Fruit fly (Drosophila melanogaster) S2 (cell line): Measurements from ENCODE around the gene Sclp.

Experiments
- CG8478 ChIP-seq: fragments of >200 bp; optimal IDR thresholded peaks from 2 replicates; lab custom pipeline; 2018
- CTCF ChIP-seq, 2 experiments: fragments of >200 bp; optimal IDR thresholded peaks; 2 replicates each; lab custom pipeline; 2018

The Sclp gene

dm6 chrX:11924562-11924961 lies at the start of gene Sclp:
Sclp (minus strand) TSS chrX:11924662.
- TF ChIP-seq CG8478 (lab: Kevin White, UChicago): no peak
- TF ChIP-seq CTCF (optimal IDR thresholded peaks at IDR 0.05; lab: Kevin White, UChicago): no peak

dm6 chrX:11930726-11931125 lies 6.3 kb upstream of the Sclp start, which contains the start of gene Pdzd8:
Pdzd8 (minus strand) TSS chrX:11930850.
- no peak for TF ChIP-seq CTCF (optimal IDR thresholded peaks at IDR 0.05; lab: Kevin White, UChicago)
- no peak for TF ChIP-seq CG8478 (lab: Kevin White, UChicago)

dm6 chrX:11925213-11925612 lies 751 bp upstream of the Sclp start:
- TF ChIP-seq CTCF (optimal IDR thresholded peaks at IDR 0.05; lab: Kevin White, UChicago) (no peak), CG8478 (lab: Kevin White, UChicago) (no peak)

dm6 chrX:11923698-11924097 lies 764 bp downstream of the Sclp start:
- no peak for TF ChIP-seq CTCF (optimal IDR thresholded peaks at IDR 0.05; lab: Kevin White, UChicago)
- TF ChIP-seq CG8478 (lab: Kevin White, UChicago): no peak

DNA sequence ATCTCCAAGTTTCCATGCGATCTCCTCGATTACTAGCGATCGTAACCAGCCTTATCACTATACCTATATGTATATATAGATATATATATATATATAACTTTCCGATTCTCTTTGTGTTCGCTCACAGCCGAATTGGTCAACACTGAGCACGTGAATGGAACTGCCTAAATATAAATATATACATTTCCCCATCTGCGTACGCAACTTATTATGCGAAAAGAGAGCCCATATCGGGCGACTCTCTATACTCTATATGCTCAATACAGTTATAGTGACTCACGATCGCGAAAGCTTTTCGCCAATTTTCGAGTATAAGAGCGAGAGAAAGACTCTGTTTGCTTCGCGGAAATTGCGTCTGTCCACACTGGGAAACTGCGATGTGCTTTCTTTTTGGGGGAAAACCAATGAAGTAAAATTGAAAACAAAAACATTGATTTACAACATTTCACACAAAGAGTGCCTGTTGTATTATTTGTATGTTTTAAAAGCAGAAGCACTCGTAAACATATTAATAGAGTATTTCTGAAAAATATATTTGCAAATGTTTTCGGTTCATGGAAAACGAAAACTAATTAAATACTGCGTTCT lies 1.7 kb downstream of the Sclp start:
- no peak for TF ChIP-seq CTCF (optimal IDR thresholded peaks at IDR 0.05; lab: Kevin White, UChicago)
- TF ChIP-seq CG8478 (lab: Kevin White, UChicago): no peak

DNA sequence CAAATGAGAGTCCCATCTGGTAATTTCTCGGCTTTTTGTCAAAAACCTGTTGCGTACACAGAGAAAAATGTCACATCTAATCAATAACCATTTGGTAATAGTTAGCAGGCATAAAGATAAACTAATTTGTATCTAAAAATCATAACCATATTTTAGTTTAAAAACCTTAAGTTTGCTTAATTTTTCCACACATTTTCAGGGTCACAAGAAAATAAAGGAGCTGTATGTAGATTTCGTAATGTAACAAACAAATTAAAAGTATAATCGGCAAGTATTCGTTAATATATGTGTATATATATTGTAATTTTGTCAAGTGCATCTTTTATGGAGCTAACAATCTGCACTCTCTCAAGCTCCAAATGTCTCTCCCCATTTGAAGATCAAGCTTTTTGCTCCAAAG lies 3.5 kb downstream of the Sclp start:
- TF ChIP-seq CTCF (optimal IDR thresholded peaks at IDR 0.05; lab: Kevin White, UChicago) (no peak), CG8478 (lab: Kevin White, UChicago) (no peak)

dm6 chrX:11917056-11917633 lies 7.3 kb downstream of the Sclp start, which contains the start of gene pot:
pot (minus strand) TSS chrX:11917260.
- no peak for TF ChIP-seq CTCF (optimal IDR thresholded peaks at IDR 0.05; lab: Kevin White, UChicago)
- TF ChIP-seq CG8478 (lab: Kevin White, UChicago): no peak

DNA sequence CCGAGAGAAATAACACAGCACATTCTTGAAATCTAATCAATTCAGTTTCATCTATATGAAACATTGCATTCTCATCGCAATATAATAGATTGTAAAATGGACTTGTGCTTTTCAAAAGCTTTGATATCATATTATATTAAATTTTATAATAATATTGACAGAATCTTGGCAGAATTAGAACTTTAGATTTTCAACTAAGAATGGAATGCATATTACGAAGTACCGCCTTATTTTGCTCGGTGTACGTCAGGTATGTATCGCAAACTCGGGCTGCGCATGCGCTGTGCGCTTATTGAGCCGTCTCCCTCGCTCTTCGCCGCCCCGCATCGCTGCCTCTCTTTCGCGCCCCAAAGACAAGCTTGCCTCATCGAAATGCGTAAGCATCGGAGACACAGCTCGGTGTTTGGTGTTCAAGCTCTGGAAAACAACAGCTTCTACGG lies 9.3 kb downstream of the Sclp start:
- no peak for TF ChIP-seq CTCF (optimal IDR thresholded peaks at IDR 0.05; lab: Kevin White, UChicago)

DNA sequence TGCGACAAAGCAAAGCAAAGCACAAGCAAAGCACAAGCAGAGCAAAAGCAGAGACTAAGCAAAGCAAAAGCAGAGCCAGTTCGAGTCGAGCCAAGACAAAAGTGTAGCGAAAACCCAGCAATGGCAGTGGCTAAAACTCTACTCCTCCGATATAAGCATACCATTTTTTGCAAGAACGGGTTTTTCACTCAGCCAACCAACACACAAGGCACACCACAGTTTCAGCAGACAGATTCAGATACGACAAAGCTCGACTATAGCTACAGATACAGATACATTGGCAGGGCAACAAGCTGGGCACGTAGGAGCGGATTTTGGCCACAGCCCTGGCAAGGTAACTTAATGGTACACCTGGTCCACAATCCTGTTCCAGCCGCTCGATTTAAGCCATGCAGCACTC lies 10.9 kb downstream of the Sclp start:
- no peak for TF ChIP-seq CTCF (optimal IDR thresholded peaks at IDR 0.05; lab: Kevin White, UChicago)
- TF ChIP-seq CG8478 (lab: Kevin White, UChicago): no peak

DNA sequence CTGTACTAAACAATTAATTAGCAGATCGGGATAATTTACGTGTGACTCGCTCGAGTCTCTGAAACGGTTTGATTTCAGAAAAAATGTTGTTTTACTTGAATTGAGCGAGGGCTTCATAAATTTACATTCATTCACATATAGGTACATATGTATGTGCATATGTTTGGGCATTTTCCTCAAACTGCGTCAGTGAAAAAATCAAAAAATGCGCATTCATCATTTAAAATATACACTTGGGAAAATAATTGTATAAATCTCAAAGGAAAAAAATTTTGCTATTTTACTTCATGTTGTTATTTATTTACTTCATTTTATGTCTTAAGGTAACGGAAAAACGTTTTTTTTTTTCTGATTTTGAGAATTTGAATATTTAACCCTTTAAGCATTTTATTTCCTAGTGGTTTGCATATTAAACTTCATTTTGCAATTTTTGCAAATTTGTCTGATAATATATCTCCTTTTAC lies 17.6 kb downstream of the Sclp start, which contains the start of gene CG43156:
TSS of gene CG43156 (minus strand) at position 51 of the 464 bp plus-strand sequence.
- TF ChIP-seq CTCF (optimal IDR thresholded peaks at IDR 0.05; lab: Kevin White, UChicago): no peak
- TF ChIP-seq CG8478 (lab: Kevin White, UChicago): no peak

- TF ChIP-seq CTCF (optimal IDR thresholded peaks at IDR 0.05; lab: Kevin White, UChicago) (no peak), CG8478 (lab: Kevin White, UChicago) (no peak)
These were observed 19.3 kb downstream of the Sclp start, which contains the start of gene Upf1 for dm6 chrX:11905144-11905543. Upf1 (minus strand) TSS chrX:11905371.

dm6 chrX:11895141-11895540 lies 29.3 kb downstream of the Sclp start:
- TF ChIP-seq CTCF (optimal IDR thresholded peaks at IDR 0.05; lab: Kevin White, UChicago) (no peak), CG8478 (lab: Kevin White, UChicago) (no peak)

- TF ChIP-seq CTCF (optimal IDR thresholded peaks at IDR 0.05; lab: Kevin White, UChicago) (no peak), CG8478 (lab: Kevin White, UChicago) (no peak)
These were observed 30.3 kb downstream of the Sclp start for dm6 chrX:11894198-11894597.

DNA sequence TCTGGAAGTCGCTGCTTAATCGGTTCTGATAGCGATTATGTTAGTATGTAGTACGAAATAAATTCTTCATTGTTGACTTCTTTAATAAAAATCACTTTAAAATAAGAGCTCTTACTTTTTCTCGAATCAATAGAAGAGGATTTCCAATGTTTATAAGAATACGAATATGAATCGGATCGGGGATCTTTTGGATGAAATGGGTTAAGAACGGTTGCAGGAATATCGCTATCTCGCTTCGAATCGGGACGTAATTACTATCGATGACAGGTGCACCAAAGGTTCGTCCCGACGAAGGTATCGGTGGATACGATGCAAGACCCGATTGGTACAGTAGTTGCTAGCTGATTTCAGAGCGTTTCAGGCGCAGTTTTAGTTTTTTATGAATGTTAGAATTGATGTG lies 30.8 kb downstream of the Sclp start, which contains the start of gene wisp:
TSS of gene wisp (plus strand) at position 301 of the 400 bp plus-strand sequence.
- TF ChIP-seq CG8478 (lab: Kevin White, UChicago): no peak
- TF ChIP-seq CTCF (optimal IDR thresholded peaks at IDR 0.05; lab: Kevin White, UChicago): no peak

dm6 chrX:11891682-11892179 lies 32.7 kb downstream of the Sclp start, which contains the start of gene sicily:
sicily (plus strand) TSS chrX:11891732.
- TF ChIP-seq CTCF (optimal IDR thresholded peaks at IDR 0.05; lab: Kevin White, UChicago) (no peak), CG8478 (lab: Kevin White, UChicago) (no peak)
